Fruit fly (Drosophila melanogaster) whole organism, prepupa: ENCODE results near the gene CG6938.
A peak's percentile ranks its signal among the peaks of the same experiment; 100 is the strongest.

Source experiments
- Blimp-1 ChIP-seq: fragments of 200-800 bp; sonication (Bioruptor generic); optimal IDR thresholded peaks from 3 replicates; lab custom pipeline; 2017; ENCODE audit warnings: missing biosample characterization, missing genetic modification characterization, mild to moderate bottlenecking, moderate library complexity, missing genetic modification reagents
- CG11762 ChIP-seq: fragments of 200-800 bp; sonication (Bioruptor generic); optimal IDR thresholded peaks from 3 replicates; lab custom pipeline; 2016; ENCODE audit warnings: missing biosample characterization, missing genetic modification characterization; ENCODE audit not compliant: insufficient read depth
- CG11902 ChIP-seq: fragments of 200-800 bp; sonication (Bioruptor generic); optimal IDR thresholded peaks from 3 replicates; lab custom pipeline; 2016; ENCODE audit warnings: missing biosample characterization, missing genetic modification characterization
- CG1621 ChIP-seq: fragments of 200-800 bp; sonication (Bioruptor generic); optimal IDR thresholded peaks from 3 replicates; lab custom pipeline; 2018; ENCODE audit warnings: missing biosample characterization, mild to moderate bottlenecking, missing genetic modification characterization
- CG16779 ChIP-seq: fragments of 200-800 bp; sonication (Bioruptor generic); optimal IDR thresholded peaks from 3 replicates; lab custom pipeline; 2017; ENCODE audit warnings: missing biosample characterization, mild to moderate bottlenecking, missing genetic modification characterization
- CG3032 ChIP-seq: fragments of 200-800 bp; optimal IDR thresholded peaks from 2 replicates; lab custom pipeline; 2019; ENCODE audit warnings: missing biosample characterization, mild to moderate bottlenecking, missing genetic modification characterization, moderate library complexity
- CG31627 ChIP-seq: fragments of 200-800 bp; sonication (Bioruptor generic); optimal IDR thresholded peaks from 3 replicates; lab custom pipeline; 2016; ENCODE audit warnings: missing biosample characterization, missing genetic modification characterization
- CG32006 ChIP-seq: fragments of 200-800 bp; sonication (Bioruptor generic); optimal IDR thresholded peaks from 3 replicates; lab custom pipeline; 2017; ENCODE audit warnings: missing biosample characterization, mild to moderate bottlenecking, missing genetic modification characterization
- CG34406 ChIP-seq: fragments of 200-800 bp; sonication (Bioruptor generic); optimal IDR thresholded peaks from 3 replicates; lab custom pipeline; 2016; ENCODE audit warnings: missing biosample characterization, missing genetic modification characterization
- CG3919 ChIP-seq: fragments of 200-800 bp; sonication (Bioruptor generic); optimal IDR thresholded peaks from 3 replicates; lab custom pipeline; 2016; ENCODE audit warnings: missing biosample characterization, missing genetic modification characterization
- CG6163 ChIP-seq: fragments of 200-800 bp; sonication (Bioruptor generic); IDR thresholded peaks from 3 replicates; pipeline ENCODE4 v1.3.6; 2022; ENCODE audit warnings: missing biosample characterization, missing genetic modification characterization
- CG6276 ChIP-seq: fragments of 200-800 bp; sonication (Bioruptor generic); optimal IDR thresholded peaks from 2 replicates; lab custom pipeline; 2017; ENCODE audit warnings: missing biosample characterization, mild to moderate bottlenecking, missing genetic modification characterization
- CG6808 ChIP-seq: fragments of 200-800 bp; sonication (Bioruptor generic); optimal IDR thresholded peaks from 3 replicates; lab custom pipeline; 2017; ENCODE audit warnings: missing biosample characterization, missing genetic modification characterization, mild to moderate bottlenecking, moderate library complexity, missing genetic modification reagents
- CG6854 ChIP-seq: fragments of 200-800 bp; sonication (Bioruptor generic); optimal IDR thresholded peaks from 2 replicates; lab custom pipeline; 2017; ENCODE audit warnings: missing biosample characterization, mild to moderate bottlenecking, missing genetic modification characterization
- CG8119 ChIP-seq: fragments of 200-800 bp; sonication (Bioruptor generic); IDR thresholded peaks from 3 replicates; pipeline ENCODE4 v1.3.6; 2022; ENCODE audit warnings: missing biosample characterization, missing genetic modification characterization
- CG8632 ChIP-seq: fragments of 200-800 bp; sonication (Bioruptor generic); optimal IDR thresholded peaks from 3 replicates; lab custom pipeline; 2016; ENCODE audit warnings: missing biosample characterization, missing genetic modification characterization
- CG9139 ChIP-seq: fragments of 200-800 bp; sonication (Bioruptor generic); optimal IDR thresholded peaks from 3 replicates; lab custom pipeline; 2017; ENCODE audit warnings: missing biosample characterization, mild to moderate bottlenecking, missing genetic modification characterization
- Eip75B ChIP-seq: fragments of 200-800 bp; sonication (Bioruptor generic); optimal IDR thresholded peaks from 3 replicates; lab custom pipeline; 2016; ENCODE audit warnings: missing biosample characterization, missing genetic modification characterization
- Eip78C ChIP-seq: fragments of 200-800 bp; sonication (Bioruptor generic); peaks from one replicate; lab custom pipeline; 2016; ENCODE audit warnings: missing biosample characterization, missing genetic modification characterization
- Eip93F ChIP-seq: fragments of 200-800 bp; sonication (Bioruptor generic); optimal IDR thresholded peaks from 2 replicates; lab custom pipeline; 2016; ENCODE audit warnings: missing biosample characterization, mild to moderate bottlenecking, missing genetic modification characterization
- Ets21C ChIP-seq: fragments of 200-800 bp; sonication (Bioruptor generic); optimal IDR thresholded peaks from 3 replicates; lab custom pipeline; 2016; ENCODE audit warnings: missing biosample characterization, missing genetic modification characterization
- Ets96B ChIP-seq: fragments of 200-800 bp; optimal IDR thresholded peaks from 2 replicates; lab custom pipeline; 2019; ENCODE audit warnings: missing biosample characterization, mild to moderate bottlenecking, missing genetic modification characterization, moderate library complexity
- Gug ChIP-seq: fragments of 200-800 bp; sonication (Bioruptor generic); IDR thresholded peaks from 2 replicates; pipeline ENCODE4 v1.3.6; 2022; ENCODE audit warnings: missing biosample characterization, missing genetic modification characterization
- Hr38 ChIP-seq: sonication (Bioruptor generic); optimal IDR thresholded peaks from 2 replicates; lab custom pipeline; 2016; ENCODE audit warnings: missing biosample characterization, missing genetic modification characterization
- Hr4 ChIP-seq: fragments of 200-800 bp; sonication (Bioruptor generic); optimal IDR thresholded peaks from 3 replicates; lab custom pipeline; 2016; ENCODE audit warnings: missing biosample characterization, missing genetic modification characterization
- Lpt ChIP-seq: fragments of 200-800 bp; sonication (Bioruptor generic); optimal IDR thresholded peaks from 3 replicates; lab custom pipeline; 2016; ENCODE audit warnings: missing biosample characterization, missing genetic modification characterization
- Met ChIP-seq: fragments of 200-800 bp; sonication (Bioruptor generic); optimal IDR thresholded peaks from 3 replicates; lab custom pipeline; 2016; ENCODE audit warnings: missing biosample characterization, missing genetic modification characterization
- OdsH ChIP-seq: fragments of 200-800 bp; sonication (Bioruptor generic); optimal IDR thresholded peaks from 3 replicates; lab custom pipeline; 2016; ENCODE audit warnings: missing biosample characterization, missing genetic modification characterization
- Smox ChIP-seq: fragments of 200-800 bp; sonication (Bioruptor generic); optimal IDR thresholded peaks from 3 replicates; lab custom pipeline; 2016; ENCODE audit warnings: missing biosample characterization, missing genetic modification characterization
- Sox15 ChIP-seq: fragments of 200-800 bp; sonication (Bioruptor generic); optimal IDR thresholded peaks from 3 replicates; lab custom pipeline; 2016; ENCODE audit warnings: missing biosample characterization, missing genetic modification characterization
- achi ChIP-seq: fragments of 200-800 bp; sonication (Bioruptor generic); optimal IDR thresholded peaks from 3 replicates; lab custom pipeline; 2016; ENCODE audit warnings: missing biosample characterization, missing genetic modification characterization
- acj6 ChIP-seq: fragments of 200-800 bp; sonication (Bioruptor generic); optimal IDR thresholded peaks from 3 replicates; lab custom pipeline; 2016; ENCODE audit warnings: missing biosample characterization, missing genetic modification characterization
- cyc ChIP-seq: fragments of 200-800 bp; sonication (Bioruptor generic); optimal IDR thresholded peaks from 3 replicates; lab custom pipeline; 2016; ENCODE audit warnings: missing biosample characterization, missing genetic modification characterization
- dac ChIP-seq: fragments of 200-800 bp; sonication (Bioruptor generic); optimal IDR thresholded peaks from 2 replicates; lab custom pipeline; 2017; ENCODE audit warnings: missing biosample characterization, mild to moderate bottlenecking, missing genetic modification characterization
- dsx ChIP-seq: fragments of 200-800 bp; optimal IDR thresholded peaks from 3 replicates; lab custom pipeline; 2019; ENCODE audit warnings: missing biosample characterization, mild to moderate bottlenecking, missing genetic modification characterization, moderate library complexity; ENCODE audit not compliant: poor library complexity, severe bottlenecking
- eg ChIP-seq: fragments of 200-800 bp; sonication (Bioruptor generic); IDR thresholded peaks from 3 replicates; pipeline ENCODE4 v1.3.6; 2022; ENCODE audit warnings: missing biosample characterization, missing genetic modification characterization
- esn ChIP-seq: fragments of 200-800 bp; sonication (Bioruptor generic); optimal IDR thresholded peaks from 2 replicates; lab custom pipeline; 2016; ENCODE audit warnings: missing biosample characterization, mild to moderate bottlenecking, missing genetic modification characterization, moderate library complexity
- fd85E ChIP-seq: fragments of 200-800 bp; sonication (Bioruptor generic); optimal IDR thresholded peaks from 3 replicates; lab custom pipeline; 2016; ENCODE audit warnings: missing biosample characterization, missing genetic modification characterization
- fkh ChIP-seq: fragments of 200-800 bp; sonication (Bioruptor generic); optimal IDR thresholded peaks from 3 replicates; lab custom pipeline; 2017; ENCODE audit warnings: missing biosample characterization, mild to moderate bottlenecking, missing genetic modification characterization, moderate library complexity
- lz ChIP-seq: fragments of 200-800 bp; sonication (Bioruptor generic); optimal IDR thresholded peaks from 3 replicates; lab custom pipeline; 2016; ENCODE audit warnings: missing biosample characterization, missing genetic modification characterization
- pdm3 ChIP-seq: fragments of 200-800 bp; sonication (Bioruptor generic); optimal IDR thresholded peaks from 3 replicates; lab custom pipeline; 2016; ENCODE audit warnings: missing biosample characterization, missing genetic modification characterization
- salr ChIP-seq, 2 experiments: fragments of 200-800 bp; sonication (Bioruptor generic); optimal IDR thresholded peaks; 3 replicates each; lab custom pipeline; 2016 to 2018; ENCODE audit warnings: missing biosample characterization in 2 of 2, missing genetic modification characterization in 2 of 2, mild to moderate bottlenecking in 1 of 2
- spab ChIP-seq: fragments of 200-800 bp; sonication (Bioruptor generic); optimal IDR thresholded peaks from 2 replicates; lab custom pipeline; 2017; ENCODE audit warnings: missing biosample characterization, mild to moderate bottlenecking, missing genetic modification characterization, missing genetic modification reagents
- ss ChIP-seq, 2 experiments: fragments of 200-800 bp; sonication (Bioruptor generic); optimal IDR thresholded peaks; 2 replicates in 1 of 2; 3 replicates in 1 of 2; lab custom pipeline; 2017 to 2018; ENCODE audit warnings: mild to moderate bottlenecking in 2 of 2, missing biosample characterization in 2 of 2, missing genetic modification characterization in 2 of 2, moderate library complexity in 1 of 2
- svp ChIP-seq: fragments of 200-800 bp; sonication (Bioruptor generic); peaks from one replicate; lab custom pipeline; 2016; ENCODE audit warnings: missing biosample characterization, missing genetic modification characterization
- topi ChIP-seq: fragments of 200-800 bp; sonication (Bioruptor generic); optimal IDR thresholded peaks from 3 replicates; lab custom pipeline; 2016; ENCODE audit warnings: missing biosample characterization, missing genetic modification characterization
- vri ChIP-seq: fragments of 200-800 bp; sonication (Bioruptor generic); optimal IDR thresholded peaks from 3 replicates; lab custom pipeline; 2016; ENCODE audit warnings: missing biosample characterization, mild to moderate bottlenecking, missing genetic modification characterization

CG6938 gene

dm6 chr3L:12024947-12025346 is 40.2 kb downstream of the CG6938 start (continued):
- TF ChIP-seq topi = peak; percentile 34
- no peak for TF ChIP-seq dac (GFP tag; lab: Kevin White, UChicago)
- TF ChIP-seq salr (GFP tag; optimal IDR thresholded peaks at IDR 0.05; lab: Kevin White, UChicago) = no peak
- TF ChIP-seq spab (GFP tag; lab: Kevin White, UChicago) = no peak
- TF ChIP-seq CG3919 (GFP tag; lab: Kevin White, UChicago) = peak; percentile 27
- no peak for TF ChIP-seq CG9139 (GFP tag; lab: Kevin White, UChicago)
- peak; percentile 21 for TF ChIP-seq CG34406 (GFP tag; lab: Kevin White, UChicago)
- no peak for TF ChIP-seq CG6808 (GFP tag; lab: Kevin White, UChicago)
- TF ChIP-seq Sox15 = no peak
- TF ChIP-seq Hr4 (GFP tag; lab: Kevin White, UChicago) = peak; percentile 37
- no peak for TF ChIP-seq CG1621
- peak; percentile 56 for TF ChIP-seq CG6276
- no peak for TF ChIP-seq CG11762 (GFP tag; lab: Kevin White, UChicago)
- peak; percentile 33 for TF ChIP-seq achi (GFP tag; lab: Kevin White, UChicago)
- no peak for TF ChIP-seq CG8632 (GFP tag; lab: Kevin White, UChicago)
- TF ChIP-seq CG31627 (GFP tag; lab: Kevin White, UChicago) = peak; percentile 16
- peak; percentile 31; the same call in 2 of the 3 replicates for TF ChIP-seq CG6163
- no peak for TF ChIP-seq fkh (GFP tag; lab: Kevin White, UChicago)
- TF ChIP-seq cyc (GFP tag; lab: Kevin White, UChicago) = peak; percentile 11
- no peak for TF ChIP-seq Eip93F (GFP tag; lab: Kevin White, UChicago)
- peak; percentile 34 for TF ChIP-seq acj6
- no peak for TF ChIP-seq CG3032 (tag; lab: Kevin White, UChicago)
- TF ChIP-seq ss (GFP tag; optimal IDR thresholded peaks at IDR 0.05; lab: Kevin White, UChicago) = no peak
- TF ChIP-seq Hr38 (GFP tag; lab: Kevin White, UChicago) = no peak
- TF ChIP-seq CG32006 (GFP tag; lab: Kevin White, UChicago) = peak; percentile 78
- no peak for TF ChIP-seq CG16779 (tag; lab: Kevin White, UChicago)
- TF ChIP-seq Gug (GFP tag; lab: Robert Waterston, UW) = no peak
- TF ChIP-seq Eip75B (GFP tag; lab: Kevin White, UChicago) = peak; percentile 11
- TF ChIP-seq Lpt (GFP tag; lab: Kevin White, UChicago) = no peak
- TF ChIP-seq Ets96B (tag; lab: Kevin White, UChicago) = no peak
- TF ChIP-seq dsx = no peak

DNA sequence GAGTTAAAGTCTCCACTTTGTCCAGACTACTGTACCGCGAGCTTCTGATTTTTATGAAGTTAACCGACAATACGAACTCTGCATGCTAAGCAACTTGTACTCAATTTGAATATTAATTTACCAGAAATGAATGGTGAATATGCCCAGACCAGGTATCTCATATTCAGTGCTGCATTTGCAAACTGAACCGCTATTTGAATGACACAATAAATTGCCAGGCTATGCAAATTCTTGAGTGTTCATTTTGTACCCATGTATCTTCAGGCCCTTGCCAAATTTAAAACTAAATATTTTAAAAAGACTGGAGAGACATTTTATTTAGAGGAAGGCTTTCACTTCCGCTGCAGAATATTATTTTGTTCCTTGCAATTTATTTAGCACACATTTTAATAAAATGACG is 43.2 kb downstream of the CG6938 start:
- TF ChIP-seq Blimp-1 (GFP tag; lab: Kevin White, UChicago) (peak; percentile 5), Eip78C (GFP tag; lab: Kevin White, UChicago) (no peak)

- TF ChIP-seq CG11902 (GFP tag; lab: Kevin White, UChicago) (no peak), CG6163 (0 out of 3 replicates have a peak, but pooled peaks have one; percentile 17), CG8632 (GFP tag; lab: Kevin White, UChicago) (no peak), ss (GFP tag; optimal IDR thresholded peaks at IDR 0.05; lab: Kevin White, UChicago) (peak; percentile 18 to 54), fkh (GFP tag; lab: Kevin White, UChicago) (no peak), CG6854 (peak; percentile 23), Hr38 (GFP tag; lab: Kevin White, UChicago) (no peak), svp (GFP tag; lab: Kevin White, UChicago) (no peak), esn (GFP tag; lab: Kevin White, UChicago) (no peak), lz (GFP tag; lab: Kevin White, UChicago) (no peak), CG1621 (peak; percentile 59), acj6 (no peak), Lpt (GFP tag; lab: Kevin White, UChicago) (no peak), CG8119 (GFP tag; lab: Robert Waterston, UW) (no peak), Ets21C (GFP tag; lab: Kevin White, UChicago) (no peak), Met (GFP tag; lab: Kevin White, UChicago) (no peak), CG34406 (GFP tag; lab: Kevin White, UChicago) (no peak), vri (GFP tag; lab: Kevin White, UChicago) (no peak), CG31627 (GFP tag; lab: Kevin White, UChicago) (no peak), Ets96B (tag; lab: Kevin White, UChicago) (no peak), CG16779 (tag; lab: Kevin White, UChicago) (no peak), eg (GFP tag; lab: Robert Waterston, UW) (0 out of 3 replicates have a peak, but pooled peaks have one; percentile 14), Smox (GFP tag; lab: Kevin White, UChicago) (no peak), fd85E (GFP tag; lab: Kevin White, UChicago) (no peak), pdm3 (GFP tag; lab: Kevin White, UChicago) (no peak), CG9139 (GFP tag; lab: Kevin White, UChicago) (no peak), OdsH (GFP tag; lab: Kevin White, UChicago) (no peak), CG6808 (GFP tag; lab: Kevin White, UChicago) (peak; percentile 2)
These were observed 43.9 kb downstream of the CG6938 start for dm6 chr3L:12028534-12029029.
